Worm (Caenorhabditis elegans) whole organism, early embryonic: ENCODE results near the gene tag-322.

ENCODE experiments used
- B0310.2 ChIP-seq: sonication (generic microtip); optimal IDR thresholded peaks from 2 replicates; lab custom pipeline; 2016; ENCODE audit warnings: mild to moderate bottlenecking, missing genetic modification characterization, missing compliant biosample characterization
- F13C5.2 ChIP-seq: sonication (generic microtip); optimal IDR thresholded peaks from 2 replicates; lab custom pipeline; 2017; ENCODE audit warnings: mild to moderate bottlenecking, missing genetic modification characterization, inconsistent platforms, missing compliant biosample characterization
- aly-1 ChIP-seq: sonication (generic microtip); optimal IDR thresholded peaks from 2 replicates; lab custom pipeline; 2016; ENCODE audit warnings: missing genetic modification characterization, missing compliant biosample characterization
- ama-1 ChIP-seq: fragments of 150-350 bp; optimal IDR thresholded peaks from 2 replicates; lab custom pipeline; 2014
- ceh-13 ChIP-seq: fragments of 200-800 bp; sonication (Bioruptor generic); optimal IDR thresholded peaks from 2 replicates; lab custom pipeline; 2018; ENCODE audit warnings: mild to moderate bottlenecking, missing genetic modification characterization, missing compliant biosample characterization
- ceh-36 ChIP-seq: sonication (generic microtip); optimal IDR thresholded peaks from 2 replicates; lab custom pipeline; 2016; ENCODE audit warnings: missing genetic modification characterization, inconsistent platforms, missing compliant biosample characterization
- ets-7 ChIP-seq: sonication (generic microtip); optimal IDR thresholded peaks from 2 replicates; lab custom pipeline; 2016; ENCODE audit warnings: missing genotype, missing genetic modification characterization, missing compliant biosample characterization
- flt-1 ChIP-seq: fragments of 200-800 bp; sonication (Bioruptor generic); IDR thresholded peaks from 2 replicates; pipeline ENCODE4 v1.3.6; 2022; ENCODE audit warnings: missing genetic modification characterization, missing compliant biosample characterization
- hmbx-1 ChIP-seq: sonication (generic microtip); optimal IDR thresholded peaks from 2 replicates; lab custom pipeline; 2016; ENCODE audit warnings: mild to moderate bottlenecking, missing genetic modification characterization, missing compliant biosample characterization
- hmg-4 ChIP-seq: fragments of 200-800 bp; sonication (Bioruptor generic); optimal IDR thresholded peaks from 2 replicates; lab custom pipeline; 2018; ENCODE audit warnings: mild to moderate bottlenecking, missing genetic modification characterization, missing compliant biosample characterization
- hnd-1 ChIP-seq: sonication (generic microtip); optimal IDR thresholded peaks from 2 replicates; lab custom pipeline; 2016; ENCODE audit warnings: missing genetic modification characterization, missing compliant biosample characterization
- pes-1 ChIP-seq: fragments of 200-800 bp; sonication (Bioruptor generic); IDR thresholded peaks from 2 replicates; pipeline ENCODE4 v1.3.6; 2022; ENCODE audit warnings: missing genetic modification reagents, missing genetic modification characterization, missing compliant biosample characterization
- scrt-1 ChIP-seq: fragments of 200-800 bp; sonication (Bioruptor generic); IDR thresholded peaks from 2 replicates; pipeline ENCODE4 v1.3.6; 2022; ENCODE audit warnings: missing genetic modification characterization, missing compliant biosample characterization
- sea-1 ChIP-seq: fragments of 200-800 bp; sonication (Bioruptor generic); conservative IDR thresholded peaks from 2 replicates; pipeline ENCODE4 v1.3.6; 2022; ENCODE audit warnings: missing genetic modification characterization, missing compliant biosample characterization
- tbx-11 ChIP-seq: fragments of 200-800 bp; sonication (Bioruptor generic); IDR thresholded peaks from 2 replicates; pipeline ENCODE4 v1.3.6; 2022; ENCODE audit warnings: missing genetic modification characterization, missing compliant biosample characterization
- tbx-37 ChIP-seq: fragments of 200-800 bp; sonication (Bioruptor generic); conservative IDR thresholded peaks from 2 replicates; pipeline ENCODE4 v1.3.6; 2022; ENCODE audit warnings: missing genetic modification reagents, missing genetic modification characterization, missing compliant biosample characterization
- tra-4 ChIP-seq: sonication (generic microtip); optimal IDR thresholded peaks from 2 replicates; lab custom pipeline; 2017; ENCODE audit warnings: missing genetic modification characterization, missing compliant biosample characterization

tag-322 gene

ce11 chrIV:7770162-7770561 is 15.2 kb downstream of the tag-322 start, which contains the start of gene rdl-1:
rdl-1 (minus strand) TSS chrIV:7770262.
- TF ChIP-seq sea-1 (GFP tag; lab: Robert Waterston, UW) (no peak), hnd-1 (no peak), aly-1 (no peak), hmbx-1 (tag; lab: Kevin White, UChicago) (no peak), flt-1 (no peak), ceh-36 (no peak), tbx-11 (GFP tag; lab: Robert Waterston, UW) (no peak), ama-1 (no peak), hmg-4 (GFP tag; lab: Kevin White, UChicago) (no peak), ceh-13 (GFP tag; lab: Kevin White, UChicago) (no peak), tbx-37 (no peak), F13C5.2 (no peak), tra-4 (tag; lab: Kevin White, UChicago) (no peak), pes-1 (no peak), B0310.2 (tag; lab: Kevin White, UChicago) (no peak), ets-7 (tag; lab: Kevin White, UChicago) (no peak), scrt-1 (GFP tag; lab: Robert Waterston, UW) (no peak)

DNA sequence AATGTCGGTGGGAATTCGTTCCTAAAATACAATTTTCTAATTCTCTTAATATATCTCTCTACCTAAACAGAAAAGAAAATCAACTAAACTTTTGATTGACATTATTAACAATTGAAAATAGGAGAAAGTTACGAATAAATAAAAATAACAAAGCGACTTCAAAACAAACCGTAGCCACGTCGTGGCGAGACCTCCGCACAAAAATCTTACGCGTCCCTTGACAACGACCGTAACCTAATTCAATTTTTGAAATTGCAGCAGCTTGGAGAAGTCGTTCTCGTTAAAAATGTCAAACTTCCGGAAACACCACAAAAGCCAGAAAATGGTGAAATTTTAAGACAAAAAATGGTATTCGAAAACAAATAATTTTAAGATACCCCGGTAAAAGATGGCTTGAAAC is 21.0 kb downstream of the tag-322 start:
- TF ChIP-seq F13C5.2 (no peak), hmg-4 (GFP tag; lab: Kevin White, UChicago) (no peak), tbx-37 (no peak), scrt-1 (GFP tag; lab: Robert Waterston, UW) (no peak), ama-1 (no peak), ceh-36 (no peak), ets-7 (tag; lab: Kevin White, UChicago) (no peak), ceh-13 (GFP tag; lab: Kevin White, UChicago) (no peak), pes-1 (no peak), flt-1 (no peak)

ce11 chrIV:7763748-7764147 is 21.6 kb downstream of the tag-322 start, which contains the start of the genes C46A5.6 and C46A5.1:
C46A5.6 (minus strand) TSS chrIV:7763848.
C46A5.1 (plus strand) TSS chrIV:7763931.
- TF ChIP-seq tbx-37 (no peak), ceh-13 (GFP tag; lab: Kevin White, UChicago) (no peak), ets-7 (tag; lab: Kevin White, UChicago) (no peak), tra-4 (tag; lab: Kevin White, UChicago) (no peak), ceh-36 (no peak), flt-1 (no peak)

ce11 chrIV:7760117-7760516 is 25.2 kb downstream of the tag-322 start, which contains the start of gene del-7:
del-7 (plus strand) TSS chrIV:7760417.
- TF ChIP-seq hmbx-1 (tag; lab: Kevin White, UChicago) (no peak), ets-7 (tag; lab: Kevin White, UChicago) (no peak), B0310.2 (tag; lab: Kevin White, UChicago) (no peak), hnd-1 (no peak), tbx-11 (GFP tag; lab: Robert Waterston, UW) (no peak)

- TF ChIP-seq scrt-1 (GFP tag; lab: Robert Waterston, UW) = no peak
- no peak for TF ChIP-seq ceh-13 (GFP tag; lab: Kevin White, UChicago)
- no peak for TF ChIP-seq tbx-37
- no peak for TF ChIP-seq hmbx-1 (tag; lab: Kevin White, UChicago)
- TF ChIP-seq tbx-11 (GFP tag; lab: Robert Waterston, UW) = no peak
- TF ChIP-seq ceh-36 = no peak
- no peak for TF ChIP-seq ama-1
- TF ChIP-seq sea-1 (GFP tag; lab: Robert Waterston, UW) = no peak
- no peak for TF ChIP-seq B0310.2 (tag; lab: Kevin White, UChicago)
- TF ChIP-seq pes-1 = no peak
- TF ChIP-seq hnd-1 = no peak
- TF ChIP-seq F13C5.2 = no peak
- no peak for TF ChIP-seq flt-1
- TF ChIP-seq ets-7 (tag; lab: Kevin White, UChicago) = no peak
- no peak for TF ChIP-seq tra-4 (tag; lab: Kevin White, UChicago)
- no peak for TF ChIP-seq hmg-4 (GFP tag; lab: Kevin White, UChicago)
- TF ChIP-seq aly-1 = no peak
These were observed 25.8 kb downstream of the tag-322 start, which contains the start of gene dsb-3 for ce11 chrIV:7759527-7759926. dsb-3 (minus strand) TSS chrIV:7759627.

- TF ChIP-seq scrt-1 (GFP tag; lab: Robert Waterston, UW) (no peak), ceh-13 (GFP tag; lab: Kevin White, UChicago) (no peak), tra-4 (tag; lab: Kevin White, UChicago) (no peak), pes-1 (no peak), aly-1 (no peak), tbx-37 (no peak), hnd-1 (no peak), hmbx-1 (tag; lab: Kevin White, UChicago) (no peak), ceh-36 (no peak)
These were observed 28.1 kb downstream of the tag-322 start, which contains the start of gene C46A5.4 for ce11 chrIV:7757245-7757644. C46A5.4 (minus strand) TSS chrIV:7757345.

DNA sequence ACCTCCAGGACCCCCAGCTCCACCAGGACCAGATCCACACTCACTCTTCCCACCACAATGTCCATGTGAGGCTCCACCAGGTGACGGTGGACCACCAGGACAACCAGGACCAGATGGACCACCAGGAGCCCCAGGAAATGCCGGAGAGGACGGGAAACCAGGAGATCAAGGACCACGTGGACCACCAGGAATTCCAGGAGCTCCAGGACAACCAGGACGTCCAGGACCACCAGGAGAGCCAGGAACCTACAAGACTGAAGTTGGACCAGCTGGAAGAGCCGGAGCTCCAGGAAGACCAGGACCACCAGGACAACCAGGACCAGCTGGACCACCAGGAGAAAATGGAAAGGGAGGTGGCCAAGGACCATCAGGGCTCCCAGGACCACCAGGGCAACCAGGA is 31.2 kb downstream of the tag-322 start:
- TF ChIP-seq ets-7 (tag; lab: Kevin White, UChicago) = no peak
- TF ChIP-seq B0310.2 (tag; lab: Kevin White, UChicago) = no peak
- no peak for TF ChIP-seq hmg-4 (GFP tag; lab: Kevin White, UChicago)
- TF ChIP-seq ama-1 = no peak

DNA sequence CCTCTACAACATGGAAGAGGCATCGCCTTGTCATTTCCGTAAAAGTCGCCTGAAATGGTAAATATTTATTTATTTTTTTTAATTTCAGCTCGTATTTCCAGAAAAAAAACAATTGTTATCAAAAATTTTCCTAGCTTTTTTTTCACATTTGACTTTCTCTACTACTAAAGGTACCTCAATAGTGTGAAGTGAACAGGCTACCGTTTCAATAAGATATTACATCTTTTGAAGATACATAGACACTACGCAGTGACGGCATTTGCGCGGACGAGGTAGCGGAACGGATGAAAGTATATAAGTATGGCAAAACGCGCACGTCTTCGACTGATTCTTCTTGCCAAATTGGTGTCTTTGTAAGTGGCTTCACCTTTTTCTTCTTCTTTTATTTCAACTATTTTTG is 32.2 kb downstream of the tag-322 start, which contains the start of gene col-14:
Gene col-14, plus strand, starts transcription at position 301 of the 400 bp plus-strand sequence.
- no peak for TF ChIP-seq scrt-1 (GFP tag; lab: Robert Waterston, UW)
- TF ChIP-seq ama-1 = no peak
- no peak for TF ChIP-seq sea-1 (GFP tag; lab: Robert Waterston, UW)
- no peak for TF ChIP-seq hmbx-1 (tag; lab: Kevin White, UChicago)
- TF ChIP-seq flt-1 = no peak
- TF ChIP-seq F13C5.2 = no peak
- no peak for TF ChIP-seq hnd-1
- TF ChIP-seq tbx-11 (GFP tag; lab: Robert Waterston, UW) = no peak
- no peak for TF ChIP-seq tbx-37
- no peak for TF ChIP-seq pes-1
- no peak for TF ChIP-seq ceh-13 (GFP tag; lab: Kevin White, UChicago)
- no peak for TF ChIP-seq aly-1
- TF ChIP-seq ceh-36 = no peak
- no peak for TF ChIP-seq B0310.2 (tag; lab: Kevin White, UChicago)
